Worm (Caenorhabditis elegans): ENCODE data around the gene srh-167.

The srh-167 gene

ce11 chrV:16299834-16300233 is 33.7 kb upstream of the srh-167 start:
- TF ChIP-seq alr-1 (tag; optimal IDR thresholded peaks at IDR 0.05) = no peak
- no peak for TF ChIP-seq ceh-16 (tag; optimal IDR thresholded peaks at IDR 0.05)
- TF ChIP-seq sma-9 (GFP tag; optimal IDR thresholded peaks at IDR 0.05) = no peak
- TF ChIP-seq sma-9 (tag; optimal IDR thresholded peaks at IDR 0.05) = no peak
- no peak for TF ChIP-seq nhr-23 (tag; optimal IDR thresholded peaks at IDR 0.05)
- no peak for TF ChIP-seq lin-13 (GFP tag; optimal IDR thresholded peaks at IDR 0.05)
- no peak for TF ChIP-seq ceh-82 (tag; optimal IDR thresholded peaks at IDR 0.05)
- no peak for TF ChIP-seq mbf-1 (tag; optimal IDR thresholded peaks at IDR 0.05)
- no peak for TF ChIP-seq sma-3 (GFP tag; optimal IDR thresholded peaks at IDR 0.05)
- TF ChIP-seq nhr-12 (tag; optimal IDR thresholded peaks at IDR 0.05) = no peak
- no peak for TF ChIP-seq ztf-1 (GFP tag; conservative IDR thresholded peaks at IDR 0.05)

- no peak for TF ChIP-seq nhr-25 (tag; optimal IDR thresholded peaks at IDR 0.05)
- no peak for TF ChIP-seq skn-1 (tag; optimal IDR thresholded peaks at IDR 0.05)
- no peak for TF ChIP-seq R02D3.7 (tag; optimal IDR thresholded peaks at IDR 0.05)
- no peak for TF ChIP-seq unc-55 (GFP tag; optimal IDR thresholded peaks at IDR 0.05)
Observed at ce11 chrV:16300276-16300675, 33.2 kb upstream of the srh-167 start, which contains the start of gene srbc-82. srbc-82 (plus strand) TSS chrV:16300576.

- TF ChIP-seq lsy-2 (tag; optimal IDR thresholded peaks at IDR 0.05) (no peak), nhr-25 (tag; optimal IDR thresholded peaks at IDR 0.05) (no peak), egl-27 (tag; optimal IDR thresholded peaks at IDR 0.05) (no peak), fos-1 (tag; optimal IDR thresholded peaks at IDR 0.05) (peak; percentile 71), skn-1 (tag; optimal IDR thresholded peaks at IDR 0.05) (no peak), Y55F3AM.14 (GFP tag; optimal IDR thresholded peaks at IDR 0.05) (no peak), nhr-129 (tag; optimal IDR thresholded peaks at IDR 0.05) (no peak)
Observed at ce11 chrV:16302439-16302838, 31.1 kb upstream of the srh-167 start, which contains the start of the genes C31A11.13 and oac-6. C31A11.13 (minus strand) TSS chrV:16302551. oac-6 (plus strand) TSS chrV:16302717.

- TF ChIP-seq R02D3.7 (tag; optimal IDR thresholded peaks at IDR 0.05) (no peak), unc-55 (GFP tag; optimal IDR thresholded peaks at IDR 0.05) (no peak), nhr-10 (tag; optimal IDR thresholded peaks at IDR 0.05) (no peak), nhr-11 (tag; optimal IDR thresholded peaks at IDR 0.05) (no peak), nhr-129 (tag; optimal IDR thresholded peaks at IDR 0.05) (no peak), alr-1 (tag; optimal IDR thresholded peaks at IDR 0.05) (no peak), nhr-77 (tag; optimal IDR thresholded peaks at IDR 0.05) (no peak), lin-39 (tag; optimal IDR thresholded peaks at IDR 0.05) (no peak), nhr-6 (tag; optimal IDR thresholded peaks at IDR 0.05) (no peak), zag-1 (tag; optimal IDR thresholded peaks at IDR 0.05) (no peak), elt-3 (tag; optimal IDR thresholded peaks at IDR 0.05) (no peak), peb-1 (tag; optimal IDR thresholded peaks at IDR 0.05) (no peak), nhr-23 (tag; optimal IDR thresholded peaks at IDR 0.05) (no peak), ceh-82 (tag; optimal IDR thresholded peaks at IDR 0.05) (no peak), nhr-21 (tag; optimal IDR thresholded peaks at IDR 0.05) (no peak), fos-1 (tag; optimal IDR thresholded peaks at IDR 0.05) (no peak)
Observed at ce11 chrV:16307253-16307652, 26.3 kb upstream of the srh-167 start, which contains the start of gene srxa-7. srxa-7 (plus strand) TSS chrV:16307553.

ce11 chrV:16308343-16308742 is 25.2 kb upstream of the srh-167 start:
- TF ChIP-seq ztf-11 (tag; optimal IDR thresholded peaks at IDR 0.05) (no peak), fos-1 (tag; optimal IDR thresholded peaks at IDR 0.05) (no peak), unc-62 (GFP tag; optimal IDR thresholded peaks at IDR 0.05) (no peak), egl-27 (tag; optimal IDR thresholded peaks at IDR 0.05) (no peak), nhr-6 (tag; optimal IDR thresholded peaks at IDR 0.05) (no peak), lin-39 (tag; optimal IDR thresholded peaks at IDR 0.05) (no peak), ZK546.5 (tag; optimal IDR thresholded peaks at IDR 0.05) (no peak)

ce11 chrV:16309523-16309922 is 24.0 kb upstream of the srh-167 start, which contains the start of gene oac-7:
oac-7 (plus strand) TSS chrV:16309805.
- peak; percentile 43 for TF ChIP-seq fos-1 (tag; optimal IDR thresholded peaks at IDR 0.05)
- peak; percentile 74 for TF ChIP-seq nhr-129 (tag; optimal IDR thresholded peaks at IDR 0.05)
- peak; percentile 73 for TF ChIP-seq sma-9 (GFP tag; optimal IDR thresholded peaks at IDR 0.05)
- no peak for TF ChIP-seq sma-9 (tag; optimal IDR thresholded peaks at IDR 0.05)
- TF ChIP-seq nhr-25 (tag; optimal IDR thresholded peaks at IDR 0.05) = no peak
- no peak for TF ChIP-seq ceh-16 (tag; optimal IDR thresholded peaks at IDR 0.05)
- TF ChIP-seq ztf-11 (tag; optimal IDR thresholded peaks at IDR 0.05) = no peak
- no peak for TF ChIP-seq blmp-1 (tag; optimal IDR thresholded peaks at IDR 0.05; ENCODE audit: insufficient read depth)
- no peak for TF ChIP-seq skn-1 (tag; optimal IDR thresholded peaks at IDR 0.05)

All from whole organism, L2 larva.